Worm (Caenorhabditis elegans): Measurements from ENCODE around the gene miga-1.

miga-1 gene

ce11 chrV:12427826-12428225 is 27.2 kb upstream of the miga-1 start:
- no peak for TF ChIP-seq ahr-1 (tag; optimal IDR thresholded peaks at IDR 0.05)
- TF ChIP-seq dve-1 (tag; optimal IDR thresholded peaks at IDR 0.05), result no peak
- TF ChIP-seq elt-4 (tag; optimal IDR thresholded peaks at IDR 0.05), result no peak
- no peak for TF ChIP-seq ceh-2 (tag; optimal IDR thresholded peaks at IDR 0.05)
- TF ChIP-seq fkh-10 (GFP tag; optimal IDR thresholded peaks at IDR 0.05), result no peak
- TF ChIP-seq ceh-31 (tag; optimal IDR thresholded peaks at IDR 0.05), result no peak
- TF ChIP-seq fax-1 (tag; optimal IDR thresholded peaks at IDR 0.05), result no peak

ce11 chrV:12421360-12421759 is 20.7 kb upstream of the miga-1 start:
- TF ChIP-seq pat-9 (tag; optimal IDR thresholded peaks at IDR 0.05) (no peak), unc-42 (tag; optimal IDR thresholded peaks at IDR 0.05) (peak; percentile 53), ceh-31 (tag; optimal IDR thresholded peaks at IDR 0.05) (peak; percentile 62)

ce11 chrV:12420843-12421242 is 20.2 kb upstream of the miga-1 start, which contains the start of gene C54D10.4:
TSS of gene C54D10.4 (minus strand) at chrV:12420943.
- no peak for TF ChIP-seq ama-1 (optimal IDR thresholded peaks at IDR 0.05)

ce11 chrV:12418292-12418691 is 17.6 kb upstream of the miga-1 start, which contains the start of gene C54D10.3:
TSS of gene C54D10.3 (plus strand) at chrV:12418592.
- TF ChIP-seq pros-1 (tag; optimal IDR thresholded peaks at IDR 0.05) (no peak), hlh-15 (tag; optimal IDR thresholded peaks at IDR 0.05) (no peak), pha-2 (tag; optimal IDR thresholded peaks at IDR 0.05) (no peak)

ce11 chrV:12417277-12417676 is 16.6 kb upstream of the miga-1 start, which contains the start of gene cdr-3:
TSS of gene cdr-3 (minus strand) at chrV:12417377.
- TF ChIP-seq ama-1 (optimal IDR thresholded peaks at IDR 0.05) (no peak), ztf-16 (tag; optimal IDR thresholded peaks at IDR 0.05) (no peak), K09A11.1 (tag; optimal IDR thresholded peaks at IDR 0.05; ENCODE audit: insufficient read depth) (no peak), ceh-45 (GFP tag; IDR thresholded peaks at IDR 0.05) (no peak), ceh-48 (tag; optimal IDR thresholded peaks at IDR 0.05) (no peak), tbx-7 (tag; optimal IDR thresholded peaks at IDR 0.05) (no peak)

ce11 chrV:12415656-12416055 is 15.0 kb upstream of the miga-1 start, which contains the start of gene cdr-2:
TSS of gene cdr-2 (minus strand) at chrV:12415709.
- TF ChIP-seq dmd-4 (tag; optimal IDR thresholded peaks at IDR 0.05; ENCODE audit: borderline replicate concordance), result no peak
- no peak for TF ChIP-seq pqm-1 (tag; optimal IDR thresholded peaks at IDR 0.05)

ce11 chrV:12414362-12414761 is 13.7 kb upstream of the miga-1 start:
- no peak for TF ChIP-seq pros-1 (tag; optimal IDR thresholded peaks at IDR 0.05)
- no peak for TF ChIP-seq syd-9 (tag; optimal IDR thresholded peaks at IDR 0.05)
- TF ChIP-seq ama-1 (optimal IDR thresholded peaks at IDR 0.05), result no peak
- TF ChIP-seq pag-3 (tag; optimal IDR thresholded peaks at IDR 0.05; ENCODE audit: borderline replicate concordance), result no peak
- TF ChIP-seq pha-4 (tag; optimal IDR thresholded peaks at IDR 0.05), result no peak
- no peak for TF ChIP-seq ceh-9 (tag; optimal IDR thresholded peaks at IDR 0.05)
- TF ChIP-seq lim-6 (tag; optimal IDR thresholded peaks at IDR 0.05), result no peak

- TF ChIP-seq pros-1 (tag; optimal IDR thresholded peaks at IDR 0.05) (no peak), hlh-30 (tag; optimal IDR thresholded peaks at IDR 0.05; ENCODE audit: insufficient read depth) (no peak), nhr-232 (tag; optimal IDR thresholded peaks at IDR 0.05) (no peak), mec-3 (tag; optimal IDR thresholded peaks at IDR 0.05; ENCODE audit: borderline replicate concordance) (no peak), unc-86 (tag; optimal IDR thresholded peaks at IDR 0.05) (no peak), ref-2 (tag; optimal IDR thresholded peaks at IDR 0.05) (no peak), ama-1 (optimal IDR thresholded peaks at IDR 0.05) (no peak), unc-55 (GFP tag; optimal IDR thresholded peaks at IDR 0.05) (no peak), ahr-1 (tag; optimal IDR thresholded peaks at IDR 0.05) (no peak), sdc-2 (tag; optimal IDR thresholded peaks at IDR 0.05) (no peak), F13H6.1 (tag; optimal IDR thresholded peaks at IDR 0.05) (no peak)
Observed at ce11 chrV:12413651-12414114, 13.0 kb upstream of the miga-1 start, which contains the start of gene cdr-6. TSS of gene cdr-6 (minus strand) at chrV:12413701.
